Worm (Caenorhabditis elegans) whole organism, young adult: ENCODE measurements around the gene nspg-14.
A peak's percentile ranks its signal among the peaks of the same experiment; 100 is the strongest.

Experiments
- B0261.1 ChIP-seq: sonication (generic microtip); optimal IDR thresholded peaks from 2 replicates; lab custom pipeline; 2016; ENCODE audit warnings: mild to moderate bottlenecking, missing genetic modification characterization, moderate library complexity, missing compliant biosample characterization
- C17E4.6 ChIP-seq: fragments of 200-800 bp; sonication (Bioruptor generic); IDR thresholded peaks from 2 replicates; pipeline ENCODE4 v1.3.6; 2022; ENCODE audit warnings: missing genetic modification reagents, missing genetic modification characterization, missing compliant biosample characterization
- D2030.7 ChIP-seq: fragments of 200-800 bp; sonication (Bioruptor generic); IDR thresholded peaks from 2 replicates; pipeline ENCODE4 v1.3.6; 2022; ENCODE audit warnings: missing genetic modification reagents, missing genetic modification characterization, missing compliant biosample characterization
- F10E7.11 ChIP-seq: sonication (generic microtip); optimal IDR thresholded peaks from 2 replicates; lab custom pipeline; 2017; ENCODE audit warnings: mild to moderate bottlenecking, missing genetic modification characterization, moderate library complexity, missing compliant biosample characterization
- F22D6.2 ChIP-seq: sonication (generic microtip); optimal IDR thresholded peaks from 2 replicates; lab custom pipeline; 2016; ENCODE audit warnings: mild to moderate bottlenecking, missing genetic modification characterization, missing compliant biosample characterization
- F33H1.4 ChIP-seq: fragments of 200-800 bp; sonication (Bioruptor generic); IDR thresholded peaks from 2 replicates; pipeline ENCODE4 v1.3.6; 2022; ENCODE audit warnings: missing genetic modification reagents, missing genetic modification characterization, missing compliant biosample characterization
- T07F8.4 ChIP-seq: sonication (generic microtip); optimal IDR thresholded peaks from 2 replicates; lab custom pipeline; 2016; ENCODE audit warnings: mild to moderate bottlenecking, missing genetic modification characterization, moderate library complexity, missing compliant biosample characterization
- Y53G8AR.9 ChIP-seq: fragments of 200-800 bp; sonication (Bioruptor generic); conservative IDR thresholded peaks from 2 replicates; pipeline ENCODE4 v1.3.6; 2022; ENCODE audit warnings: missing genetic modification reagents, missing genetic modification characterization, missing compliant biosample characterization
- Y67H2A.10 ChIP-seq: fragments of 200-800 bp; sonication (Bioruptor generic); conservative IDR thresholded peaks from 2 replicates; pipeline ENCODE4 v1.3.6; 2022; ENCODE audit warnings: missing genetic modification reagents, missing genetic modification characterization, missing compliant biosample characterization
- ZK185.1 ChIP-seq: sonication (generic microtip); optimal IDR thresholded peaks from 2 replicates; lab custom pipeline; 2016; ENCODE audit warnings: mild to moderate bottlenecking, missing genetic modification characterization, missing compliant biosample characterization; ENCODE audit not compliant: poor library complexity, severe bottlenecking
- aptf-3 ChIP-seq: fragments of 200-800 bp; sonication (Bioruptor generic); IDR thresholded peaks from 2 replicates; pipeline ENCODE4 v1.3.6; 2022; ENCODE audit warnings: missing genetic modification characterization, missing compliant biosample characterization
- attf-3 ChIP-seq: fragments of 200-800 bp; sonication (Bioruptor generic); conservative IDR thresholded peaks from 2 replicates; pipeline ENCODE4 v1.3.6; 2022; ENCODE audit warnings: missing genetic modification reagents, missing genetic modification characterization, missing compliant biosample characterization
- bed-2 ChIP-seq: fragments of 200-800 bp; sonication (Bioruptor generic); IDR thresholded peaks from 2 replicates; pipeline ENCODE4 v1.3.6; 2022; ENCODE audit warnings: missing genetic modification reagents, missing genetic modification characterization, missing compliant biosample characterization
- ccch-3 ChIP-seq: fragments of 200-800 bp; sonication (Bioruptor generic); optimal IDR thresholded peaks from 2 replicates; lab custom pipeline; 2018; ENCODE audit warnings: mild to moderate bottlenecking, missing genetic modification characterization, missing compliant biosample characterization
- ceh-58 ChIP-seq: fragments of 200-800 bp; sonication (Bioruptor generic); IDR thresholded peaks from 2 replicates; pipeline ENCODE4 v1.3.6; 2022; ENCODE audit warnings: missing genetic modification characterization, missing compliant biosample characterization
- dpff-1 ChIP-seq: sonication (generic microtip); optimal IDR thresholded peaks from 2 replicates; lab custom pipeline; 2017; ENCODE audit warnings: mild to moderate bottlenecking, missing genetic modification characterization, missing compliant biosample characterization
- egl-18 ChIP-seq: fragments of 200-800 bp; sonication (Bioruptor generic); IDR thresholded peaks from 2 replicates; pipeline ENCODE4 v1.3.6; 2022; ENCODE audit warnings: missing genetic modification reagents, missing genetic modification characterization, missing compliant biosample characterization
- fkh-3 ChIP-seq: sonication (generic microtip); optimal IDR thresholded peaks from 2 replicates; lab custom pipeline; 2016; ENCODE audit warnings: mild to moderate bottlenecking, missing genetic modification characterization, missing compliant biosample characterization
- him-1 ChIP-seq: sonication (generic microtip); optimal IDR thresholded peaks from 2 replicates; lab custom pipeline; 2016; ENCODE audit warnings: missing genotype, missing genetic modification reagents, missing genetic modification characterization, missing compliant biosample characterization
- hlh-12 ChIP-seq: sonication (generic microtip); optimal IDR thresholded peaks from 2 replicates; lab custom pipeline; 2016; ENCODE audit warnings: missing genetic modification characterization, missing compliant biosample characterization
- hmg-1.2 ChIP-seq: fragments of 200-800 bp; sonication (Bioruptor generic); IDR thresholded peaks from 2 replicates; pipeline ENCODE4 v1.3.6; 2022; ENCODE audit warnings: missing genetic modification reagents, missing genetic modification characterization, missing compliant biosample characterization
- let-607 ChIP-seq, 2 experiments: fragments of 200-800 bp in 1 of 2; sonication (Bioruptor generic) in 1 of 2; sonication (generic microtip) in 1 of 2; optimal IDR thresholded peaks; 2 replicates each; lab custom pipeline; 2016 to 2018; ENCODE audit warnings: mild to moderate bottlenecking in 2 of 2, missing compliant biosample characterization in 2 of 2, missing genetic modification characterization in 2 of 2, moderate library complexity in 2 of 2, missing genotype in 1 of 2
- rcor-1 ChIP-seq: fragments of 200-800 bp; sonication (Bioruptor generic); IDR thresholded peaks from 2 replicates; pipeline ENCODE4 v1.3.6; 2022; ENCODE audit warnings: missing genetic modification reagents, missing genetic modification characterization, missing compliant biosample characterization
- rec-8 ChIP-seq, 2 experiments: sonication (generic microtip); optimal IDR thresholded peaks; 2 replicates each; lab custom pipeline; 2016; ENCODE audit warnings: mild to moderate bottlenecking in 2 of 2, missing genetic modification characterization in 2 of 2, missing genetic modification reagents in 2 of 2, missing genotype in 2 of 2, missing biosample characterization in 1 of 2, missing compliant biosample characterization in 1 of 2, moderate library complexity in 1 of 2
- snpc-4 ChIP-seq, 5 experiments: fragments of 150-350 bp in 1 of 5; sonication (generic microtip) in 4 of 5; optimal IDR thresholded peaks; 2 replicates each; lab custom pipeline; 2014 to 2018; ENCODE audit warnings: missing genetic modification characterization in 5 of 5, missing biosample characterization in 3 of 5, antibody characterized with exemption in 2 of 5, mild to moderate bottlenecking in 2 of 5, missing compliant biosample characterization in 2 of 5, missing genotype in 2 of 5, moderate library complexity in 2 of 5, missing genetic modification reagents in 1 of 5
- tlf-1 ChIP-seq: fragments of 200-800 bp; sonication (Bioruptor generic); optimal IDR thresholded peaks from 2 replicates; lab custom pipeline; 2018; ENCODE audit warnings: mild to moderate bottlenecking, missing genetic modification characterization, missing compliant biosample characterization
- unc-130 ChIP-seq: sonication (generic microtip); optimal IDR thresholded peaks from 2 replicates; lab custom pipeline; 2016; ENCODE audit warnings: missing genetic modification reagents, missing genetic modification characterization, missing compliant biosample characterization
- ztf-22 ChIP-seq: fragments of 200-800 bp; sonication (Bioruptor generic); optimal IDR thresholded peaks from 2 replicates; lab custom pipeline; 2018; ENCODE audit warnings: mild to moderate bottlenecking, missing genetic modification characterization, moderate library complexity, missing compliant biosample characterization
- ztf-25 ChIP-seq: fragments of 200-800 bp; sonication (Bioruptor generic); IDR thresholded peaks from 2 replicates; pipeline ENCODE4 v1.3.6; 2022; ENCODE audit warnings: missing genetic modification reagents, missing genetic modification characterization, missing compliant biosample characterization
- ztf-28 ChIP-seq: fragments of 200-800 bp; sonication (Bioruptor generic); IDR thresholded peaks from 2 replicates; pipeline ENCODE4 v1.3.6; 2022; ENCODE audit warnings: missing genetic modification reagents, missing genetic modification characterization, missing compliant biosample characterization

Gene nspg-14

DNA sequence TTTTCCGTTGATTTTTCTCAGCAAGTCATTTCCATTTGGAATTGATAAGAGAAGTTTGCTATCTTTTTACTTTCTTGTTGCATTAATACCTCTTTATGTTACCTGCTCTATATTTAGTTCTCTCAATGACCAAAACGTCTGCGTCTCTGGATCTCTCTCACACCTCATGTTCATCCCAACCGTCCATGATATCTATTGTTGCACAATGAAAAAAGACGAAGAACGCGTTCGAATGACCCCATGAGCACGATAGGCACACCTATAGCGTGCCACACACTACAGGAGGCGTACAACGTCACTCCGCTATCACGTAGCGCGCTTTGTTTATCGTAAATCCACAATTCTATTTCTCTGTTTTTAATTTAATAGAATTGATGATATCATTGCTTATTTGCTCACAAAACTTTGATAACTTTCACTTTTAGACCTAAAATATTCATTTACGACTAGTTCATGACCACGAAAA, 26.4 kb downstream of the nspg-14 start, which contains the start of gene Y34B4A.2 (continued):
- no peak for TF ChIP-seq unc-130 (GFP tag; lab: Kevin White, UChicago)
- no peak for TF ChIP-seq bed-2
- TF ChIP-seq attf-3 (GFP tag; lab: Robert Waterston, UW), result peak; percentile 92
- peak; percentile 22 for TF ChIP-seq ZK185.1 (tag; lab: Kevin White, UChicago)
- no peak for TF ChIP-seq B0261.1 (tag; lab: Kevin White, UChicago)
- no peak for TF ChIP-seq Y53G8AR.9 (GFP tag; lab: Robert Waterston, UW)
- TF ChIP-seq tlf-1 (GFP tag; lab: Kevin White, UChicago), result no peak
- TF ChIP-seq T07F8.4, result no peak
- TF ChIP-seq ztf-22 (GFP tag; lab: Kevin White, UChicago), result no peak
- TF ChIP-seq ccch-3 (GFP tag; lab: Kevin White, UChicago), result no peak

DNA sequence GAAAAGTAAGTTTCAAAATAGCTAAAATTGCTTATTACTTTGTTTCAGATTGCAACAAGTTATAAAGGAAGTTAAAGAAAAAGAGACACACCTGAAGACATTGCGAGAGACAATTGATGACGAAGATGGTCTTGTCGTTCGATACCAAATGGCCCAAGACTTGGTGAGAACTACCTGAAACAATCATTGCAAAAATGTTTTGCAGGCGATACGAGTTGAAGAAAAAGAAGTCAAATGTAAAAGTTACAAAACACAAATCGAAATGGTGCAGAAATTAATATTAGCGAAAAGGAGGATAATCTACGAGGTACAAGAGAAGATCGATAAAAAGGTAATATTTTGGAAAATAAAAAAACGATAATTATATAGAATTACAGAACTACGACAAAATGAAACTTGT, 26.8 kb downstream of the nspg-14 start, which contains the start of gene rga-8:
TSS of gene rga-8 (minus strand) at position 101 of the 400 bp plus-strand sequence.
- TF ChIP-seq unc-130 (GFP tag; lab: Kevin White, UChicago) (no peak), ztf-28 (GFP tag; lab: Robert Waterston, UW) (no peak), D2030.7 (no peak), egl-18 (GFP tag; lab: Robert Waterston, UW) (no peak), hmg-1.2 (GFP tag; lab: Robert Waterston, UW) (no peak), hlh-12 (tag; lab: Kevin White, UChicago) (no peak), C17E4.6 (no peak), fkh-3 (tag; lab: Kevin White, UChicago) (no peak)
- TF ChIP-seq, all 124 proteins: peak for 0

DNA sequence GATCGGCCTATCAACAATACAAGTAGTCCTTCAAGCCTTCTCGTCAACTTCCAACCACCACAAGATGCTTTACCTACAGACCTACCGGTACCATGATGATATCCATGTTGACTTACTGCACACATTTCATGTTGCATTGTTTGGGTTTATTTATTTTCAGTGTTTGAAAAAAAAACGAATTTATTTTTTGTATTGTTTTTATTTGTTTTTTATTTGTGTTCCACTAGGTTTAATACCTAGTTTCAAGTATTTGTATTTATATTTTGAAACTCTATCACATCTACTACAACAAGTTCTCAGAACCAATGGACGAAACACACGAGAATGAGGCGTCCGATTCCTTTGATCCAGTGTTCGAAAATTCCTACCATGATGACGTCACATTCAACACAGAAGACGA, 30.7 kb downstream of the nspg-14 start, which contains the start of gene vps-41:
TSS of gene vps-41 (plus strand) at position 301 of the 400 bp plus-strand sequence.
- TF ChIP-seq F10E7.11 (tag; lab: Kevin White, UChicago), result no peak

DNA sequence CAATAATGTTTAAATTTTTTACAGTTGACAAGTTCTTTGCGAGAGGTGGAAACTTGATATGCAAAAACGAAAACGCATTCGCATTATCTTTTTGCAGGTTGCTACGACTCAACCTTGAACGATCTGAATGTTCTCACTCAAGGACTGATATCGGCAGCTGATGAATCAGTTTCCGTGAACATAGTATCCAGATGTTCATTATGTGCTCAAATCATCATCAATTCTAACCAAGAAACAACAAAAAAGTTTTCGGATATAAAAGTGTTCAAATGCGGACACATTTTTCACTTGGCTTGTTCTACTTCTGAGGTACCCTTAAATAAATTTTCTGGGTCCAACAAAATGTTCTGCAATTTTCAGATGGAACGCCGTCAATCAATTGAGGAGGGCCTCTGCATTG, 36.3 kb downstream of the nspg-14 start:
- TF ChIP-seq snpc-4 (GFP tag; optimal IDR thresholded peaks at IDR 0.05; lab: Kevin White, UChicago) (no peak), snpc-4 (tag; optimal IDR thresholded peaks at IDR 0.05; lab: Kevin White, UChicago) (no peak), rcor-1 (GFP tag; lab: Robert Waterston, UW) (no peak), aptf-3 (GFP tag; lab: Robert Waterston, UW) (no peak), rec-8 (tag; optimal IDR thresholded peaks at IDR 0.05; lab: Kevin White, UChicago) (no peak), F33H1.4 (no peak), ccch-3 (GFP tag; lab: Kevin White, UChicago) (no peak), ztf-25 (no peak), him-1 (tag; lab: Kevin White, UChicago) (no peak), F22D6.2 (tag; lab: Kevin White, UChicago) (no peak), ceh-58 (GFP tag; lab: Robert Waterston, UW) (no peak)

DNA sequence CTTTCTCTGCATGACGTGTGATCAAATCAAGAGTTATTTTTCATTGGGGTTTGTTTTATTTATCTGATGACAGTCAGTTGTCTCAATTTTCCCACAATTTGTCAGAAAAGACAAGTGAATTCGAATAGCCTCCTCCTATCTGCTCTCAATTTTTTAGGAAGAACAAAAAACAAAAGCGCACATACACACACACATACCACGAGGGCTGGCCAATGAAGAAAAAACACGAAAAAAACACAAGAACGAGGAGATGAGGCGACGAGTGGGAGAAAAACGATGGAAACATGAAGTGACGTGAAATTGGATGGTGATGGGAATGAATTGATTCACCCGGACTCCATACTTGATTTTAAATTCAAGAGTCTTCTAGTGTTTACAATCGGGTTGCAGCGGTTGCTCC, 41.0 kb downstream of the nspg-14 start:
- TF ChIP-seq dpff-1 (tag; lab: Kevin White, UChicago) (no peak), ztf-25 (no peak), Y67H2A.10 (GFP tag; lab: Robert Waterston, UW) (no peak), let-607 (tag; optimal IDR thresholded peaks at IDR 0.05; lab: Kevin White, UChicago) (no peak)
- TF ChIP-seq, all 124 proteins: peak for 0
